Worm (Caenorhabditis elegans) whole organism, mixed stage, embryonic: ENCODE data around the gene srx-130.

Experiments used
- elt-1 ChIP-seq: sonication (generic microtip); optimal IDR thresholded peaks from 2 replicates; lab custom pipeline; 2017; ENCODE audit warnings: missing genetic modification characterization, mild to moderate bottlenecking, missing compliant biosample characterization, antibody characterized with exemption, moderate library complexity, borderline replicate concordance; ENCODE audit not compliant: insufficient read depth
- pha-4 ChIP-seq: fragments of 150-350 bp; optimal IDR thresholded peaks from 2 replicates; lab custom pipeline; 2018; ENCODE audit warnings: missing biosample characterization, missing genetic modification reagents, missing genetic modification characterization
- snpc-4 ChIP-seq: fragments of 150-350 bp; optimal IDR thresholded peaks from 2 replicates; lab custom pipeline; 2014; ENCODE audit warnings: missing biosample characterization, missing genetic modification characterization

DNA sequence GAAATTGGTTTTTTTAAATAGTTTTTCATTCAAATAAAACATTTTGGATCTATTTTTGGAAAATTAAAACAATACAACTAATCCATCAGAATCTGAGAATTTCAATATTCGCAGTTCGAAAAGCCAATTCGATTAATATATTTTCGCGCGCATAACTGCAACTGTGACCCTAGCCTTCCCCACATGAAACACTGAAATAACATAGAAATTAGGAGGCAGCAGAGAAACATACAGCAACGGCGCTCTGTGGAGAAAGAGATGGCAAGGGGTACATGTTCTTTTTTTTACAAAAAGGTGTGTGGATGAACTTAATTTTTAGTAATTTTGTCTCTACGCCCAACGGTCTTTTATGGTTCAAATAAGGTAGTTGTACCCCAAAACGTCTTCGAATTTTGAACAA, 36.9 kb downstream of the srx-130 start:
- no peak for TF ChIP-seq snpc-4 (tag; lab: Kevin White, UChicago)
- no peak for TF ChIP-seq pha-4 (tag; lab: Kevin White, UChicago)
- no peak for TF ChIP-seq elt-1 (tag; lab: Kevin White, UChicago)
